Fruit fly (Drosophila melanogaster) whole organism, embryonic: ENCODE measurements around the gene CG3078.

Source experiments
- Awh ChIP-seq: fragments of 200-800 bp; sonication (Bioruptor generic); IDR thresholded peaks from 2 replicates; pipeline ENCODE4, ENCODE4 v1.3.6; 2022; ENCODE audit warnings: missing biosample characterization, missing genetic modification characterization
- Bdp1 ChIP-seq: fragments of 200-800 bp; sonication (Bioruptor generic); optimal IDR thresholded peaks from 3 replicates; lab custom pipeline; 2016; ENCODE audit warnings: missing biosample characterization, missing genetic modification characterization
- CG10462 ChIP-seq: fragments of 200-800 bp; sonication (Bioruptor generic); optimal IDR thresholded peaks from 2 replicates; lab custom pipeline; 2016; ENCODE audit warnings: missing biosample characterization, missing genetic modification characterization
- CG12155 ChIP-seq: fragments of 200-800 bp; sonication (Bioruptor generic); optimal IDR thresholded peaks from 3 replicates; lab custom pipeline; 2016; ENCODE audit warnings: missing biosample characterization, missing genetic modification characterization
- CG13287 ChIP-seq: fragments of 200-800 bp; sonication (Bioruptor generic); IDR thresholded peaks from 2 replicates; pipeline ENCODE4 v1.3.6; 2022; ENCODE audit warnings: missing biosample characterization, missing genetic modification characterization; ENCODE audit not compliant: partially characterized antibody
- CG16815 ChIP-seq: fragments of 200-800 bp; sonication (Bioruptor generic); optimal IDR thresholded peaks from 3 replicates; lab custom pipeline; 2017; ENCODE audit warnings: missing biosample characterization, mild to moderate bottlenecking, missing genetic modification characterization
- CG31365 ChIP-seq: fragments of 200-800 bp; sonication (Bioruptor generic); optimal IDR thresholded peaks from 2 replicates; lab custom pipeline; 2018; ENCODE audit warnings: missing biosample characterization, mild to moderate bottlenecking, missing genetic modification characterization
- CG32772 ChIP-seq: fragments of 200-800 bp; sonication (Bioruptor generic); IDR thresholded peaks from 2 replicates; pipeline ENCODE4 v1.3.6; 2022; ENCODE audit warnings: missing biosample characterization, missing genetic modification characterization
- CG33557 ChIP-seq: fragments of 200-800 bp; sonication (Bioruptor generic); optimal IDR thresholded peaks from 2 replicates; lab custom pipeline; 2019; ENCODE audit warnings: missing biosample characterization, mild to moderate bottlenecking, missing genetic modification characterization, moderate library complexity
- CG5245 ChIP-seq: fragments of 200-800 bp; sonication (Bioruptor generic); optimal IDR thresholded peaks from 3 replicates; lab custom pipeline; 2016; ENCODE audit warnings: missing biosample characterization, missing genetic modification characterization
- CG7357 ChIP-seq: fragments of 200-800 bp; sonication (Bioruptor generic); IDR thresholded peaks from 3 replicates; pipeline ENCODE4 v1.3.6; 2022; ENCODE audit warnings: missing biosample characterization, missing genetic modification characterization
- Deaf1 ChIP-seq: fragments of 200-800 bp; optimal IDR thresholded peaks from 3 replicates; lab custom pipeline; 2019; ENCODE audit warnings: missing biosample characterization, mild to moderate bottlenecking, missing genetic modification characterization, moderate library complexity
- Dp ChIP-seq: fragments of 200-800 bp; sonication (Bioruptor generic); optimal IDR thresholded peaks from 2 replicates; lab custom pipeline; 2018; ENCODE audit warnings: missing biosample characterization, mild to moderate bottlenecking, missing genetic modification characterization, moderate library complexity
- Fer1 ChIP-seq: fragments of 200-800 bp; sonication (Bioruptor generic); optimal IDR thresholded peaks from 2 replicates; lab custom pipeline; 2017; ENCODE audit warnings: missing biosample characterization, mild to moderate bottlenecking, missing genetic modification characterization
- Gug ChIP-seq: fragments of 200-800 bp; sonication (Bioruptor generic); IDR thresholded peaks from 4 replicates; pipeline ENCODE4 v1.3.6; 2022; ENCODE audit warnings: missing biosample characterization, missing genetic modification characterization
- HLH54F ChIP-seq: fragments of 200-800 bp; sonication (Bioruptor generic); optimal IDR thresholded peaks from 3 replicates; lab custom pipeline; 2016; ENCODE audit warnings: missing biosample characterization, missing genetic modification characterization
- Hand ChIP-seq: fragments of 200-800 bp; sonication (Bioruptor generic); optimal IDR thresholded peaks from 2 replicates; lab custom pipeline; 2017; ENCODE audit warnings: mild to moderate bottlenecking, missing biosample characterization, missing genetic modification reagents, missing genetic modification characterization
- Hr51 ChIP-seq, 2 experiments: fragments of 200-800 bp; sonication (Bioruptor generic); optimal IDR thresholded peaks; 2 replicates in 1 of 2; 3 replicates in 1 of 2; lab custom pipeline; 2016 to 2018; ENCODE audit warnings: missing biosample characterization in 2 of 2, missing genetic modification characterization in 2 of 2, mild to moderate bottlenecking in 1 of 2, moderate library complexity in 1 of 2
- NFAT ChIP-seq: fragments of 200-800 bp; sonication (Bioruptor generic); IDR thresholded peaks from 2 replicates; pipeline ENCODE4 v1.3.6; 2022; ENCODE audit warnings: missing biosample characterization, missing genetic modification characterization
- Sox100B ChIP-seq: fragments of 200-800 bp; sonication (Bioruptor generic); optimal IDR thresholded peaks from 3 replicates; lab custom pipeline; 2018; ENCODE audit warnings: missing biosample characterization, mild to moderate bottlenecking, missing genetic modification characterization
- Sry-δ ChIP-seq: fragments of 200-800 bp; sonication (Bioruptor generic); optimal IDR thresholded peaks from 2 replicates; lab custom pipeline; 2016; ENCODE audit warnings: missing biosample characterization, missing genetic modification characterization
- YL-1 ChIP-seq: fragments of 200-800 bp; sonication (Bioruptor generic); optimal IDR thresholded peaks from 3 replicates; lab custom pipeline; 2017; ENCODE audit warnings: missing biosample characterization, mild to moderate bottlenecking, missing genetic modification characterization
- al ChIP-seq: fragments of 200-800 bp; sonication (Bioruptor generic); IDR thresholded peaks from 2 replicates; pipeline ENCODE4 v1.3.6; 2022; ENCODE audit warnings: missing biosample characterization, missing genetic modification characterization
- aop ChIP-seq: fragments of 200-800 bp; sonication (Bioruptor generic); IDR thresholded peaks from 2 replicates; pipeline ENCODE4 v1.3.6; 2022; ENCODE audit warnings: missing biosample characterization, missing genetic modification characterization
- ci ChIP-seq: fragments of 200-800 bp; sonication (Bioruptor generic); IDR thresholded peaks from 3 replicates; pipeline ENCODE4 v1.3.6; 2022; ENCODE audit warnings: missing biosample characterization, missing genetic modification characterization
- dati ChIP-seq: fragments of 200-800 bp; sonication (Bioruptor generic); IDR thresholded peaks from 2 replicates; pipeline ENCODE4 v1.3.6; 2022; ENCODE audit warnings: missing biosample characterization, missing genetic modification characterization
- dmrt99B ChIP-seq: fragments of 200-800 bp; sonication (Bioruptor generic); optimal IDR thresholded peaks from 2 replicates; lab custom pipeline; 2018; ENCODE audit warnings: missing biosample characterization, mild to moderate bottlenecking, missing genetic modification characterization, moderate library complexity
- dysf ChIP-seq: fragments of 200-800 bp; sonication (Bioruptor generic); IDR thresholded peaks from 3 replicates; pipeline ENCODE4 v1.3.6; 2022; ENCODE audit warnings: missing biosample characterization, missing genetic modification characterization
- emc ChIP-seq: fragments of 200-800 bp; sonication (Bioruptor generic); optimal IDR thresholded peaks from 2 replicates; lab custom pipeline; 2016; ENCODE audit warnings: missing biosample characterization, missing genetic modification characterization
- eve ChIP-seq, 2 experiments: fragments of >200 bp; optimal IDR thresholded peaks; 2 replicates each; lab custom pipeline; 2017; ENCODE audit warnings: missing biosample characterization in 2 of 2, missing genetic modification characterization in 2 of 2
- gce ChIP-seq: fragments of 200-800 bp; sonication (Bioruptor generic); IDR thresholded peaks from 3 replicates; pipeline ENCODE4 v1.3.6; 2022; ENCODE audit warnings: missing biosample characterization, missing genetic modification characterization
- gem ChIP-seq: fragments of 200-800 bp; sonication (Bioruptor generic); optimal IDR thresholded peaks from 2 replicates; lab custom pipeline; 2019; ENCODE audit warnings: missing biosample characterization, mild to moderate bottlenecking, missing genetic modification characterization, moderate library complexity
- gsb ChIP-seq: fragments of 200-800 bp; sonication (Bioruptor generic); IDR thresholded peaks from 2 replicates; pipeline ENCODE4 v1.3.6; 2022; ENCODE audit warnings: missing biosample characterization, missing genetic modification characterization
- gsb-n ChIP-seq: fragments of 200-800 bp; sonication (Bioruptor generic); optimal IDR thresholded peaks from 3 replicates; lab custom pipeline; 2018; ENCODE audit warnings: missing biosample characterization, mild to moderate bottlenecking, missing genetic modification characterization
- h ChIP-seq: fragments of >200 bp; optimal IDR thresholded peaks from 2 replicates; lab custom pipeline; 2017
- knrl ChIP-seq: fragments of 200-800 bp; sonication (Bioruptor generic); IDR thresholded peaks from 3 replicates; pipeline ENCODE4 v1.3.6; 2022; ENCODE audit warnings: missing biosample characterization, missing genetic modification characterization; ENCODE audit not compliant: partially characterized antibody
- nau ChIP-seq: fragments of 200-800 bp; sonication (Bioruptor generic); optimal IDR thresholded peaks from 3 replicates; lab custom pipeline; 2017; ENCODE audit warnings: missing biosample characterization, mild to moderate bottlenecking, missing genetic modification characterization, missing genetic modification reagents
- peb ChIP-seq: fragments of 200-800 bp; sonication (Bioruptor generic); IDR thresholded peaks from 2 replicates; pipeline ENCODE4 v1.3.6; 2022; ENCODE audit warnings: missing biosample characterization, missing genetic modification characterization
- pfk ChIP-seq: fragments of 200-800 bp; sonication (Bioruptor generic); optimal IDR thresholded peaks from 2 replicates; lab custom pipeline; 2018; ENCODE audit warnings: missing biosample characterization, mild to moderate bottlenecking, missing genetic modification characterization, moderate library complexity
- pnt ChIP-seq: fragments of 200-800 bp; sonication (Bioruptor generic); optimal IDR thresholded peaks from 3 replicates; lab custom pipeline; 2016; ENCODE audit warnings: missing biosample characterization, missing genetic modification characterization
- pum ChIP-seq: fragments of 200-800 bp; sonication (Bioruptor generic); optimal IDR thresholded peaks from 2 replicates; lab custom pipeline; 2016; ENCODE audit warnings: missing biosample characterization, missing genetic modification characterization
- sc ChIP-seq, 3 experiments: fragments of >200 bp in 2 of 3; fragments of 200-800 bp in 1 of 3; sonication (Bioruptor generic) in 1 of 3; optimal IDR thresholded peaks; 2 replicates in 2 of 3; 3 replicates in 1 of 3; lab custom pipeline; 2017; ENCODE audit warnings: mild to moderate bottlenecking in 1 of 3, missing biosample characterization in 1 of 3, missing genetic modification characterization in 1 of 3, missing genetic modification reagents in 1 of 3
- slou ChIP-seq: fragments of 200-800 bp; sonication (Bioruptor generic); optimal IDR thresholded peaks from 3 replicates; lab custom pipeline; 2016; ENCODE audit warnings: missing biosample characterization, missing genetic modification characterization
- sna ChIP-seq: fragments of 200-800 bp; sonication (Bioruptor generic); IDR thresholded peaks from 2 replicates; pipeline ENCODE4 v1.3.6; 2022; ENCODE audit warnings: missing biosample characterization, missing genetic modification characterization; ENCODE audit not compliant: partially characterized antibody
- tin ChIP-seq: fragments of 200-800 bp; sonication (Bioruptor generic); optimal IDR thresholded peaks from 3 replicates; lab custom pipeline; 2016; ENCODE audit warnings: missing biosample characterization, missing genetic modification characterization
- tna ChIP-seq: fragments of 200-800 bp; sonication (Bioruptor generic); IDR thresholded peaks from 2 replicates; pipeline ENCODE4 v1.3.6; 2022; ENCODE audit warnings: missing biosample characterization, missing genetic modification characterization; ENCODE audit not compliant: partially characterized antibody
- wek ChIP-seq: fragments of 200-800 bp; sonication (Bioruptor generic); optimal IDR thresholded peaks from 3 replicates; lab custom pipeline; 2018; ENCODE audit warnings: missing biosample characterization, mild to moderate bottlenecking, missing genetic modification characterization, moderate library complexity
- zf30C ChIP-seq: fragments of 200-800 bp; sonication (Bioruptor generic); optimal IDR thresholded peaks from 3 replicates; lab custom pipeline; 2018; ENCODE audit warnings: missing biosample characterization, mild to moderate bottlenecking, missing genetic modification characterization
- zfh2 ChIP-seq: fragments of 200-800 bp; sonication (Bioruptor generic); optimal IDR thresholded peaks from 2 replicates; lab custom pipeline; 2016; ENCODE audit warnings: missing biosample characterization, missing genetic modification characterization

CG3078 gene

dm6 chrX:2296230-2297044 is 36.8 kb upstream of the CG3078 start (continued):
- TF ChIP-seq zfh2 (GFP tag; lab: Kevin White, UChicago) (peak; percentile 90), ci (GFP tag; lab: Robert Waterston, UW) (no peak; the same call in 1 of the 3 replicates), knrl (GFP tag; lab: Robert Waterston, UW) (no peak), dati (no peak), Deaf1 (tag; lab: Kevin White, UChicago) (peak; percentile 72), zf30C (no peak), gce (GFP tag; lab: Robert Waterston, UW) (peak; percentile 46; the same call in 1 of the 3 replicates), CG10462 (peak; percentile 92), gsb-n (tag; lab: Kevin White, UChicago) (peak; percentile 88), Awh (GFP tag; lab: Robert Waterston, UW) (peak; percentile 61; the same call in 1 of the 2 replicates), NFAT (peak; percentile 55; the same call in 1 of the 2 replicates), YL-1 (GFP tag; lab: Kevin White, UChicago) (peak; percentile 77), al (GFP tag; lab: Robert Waterston, UW) (peak; percentile 69), pnt (GFP tag; lab: Kevin White, UChicago) (peak; percentile 92), pum (peak; percentile 94), CG16815 (GFP tag; lab: Kevin White, UChicago) (peak; percentile 96), wek (GFP tag; lab: Kevin White, UChicago) (peak; percentile 73), emc (GFP tag; lab: Kevin White, UChicago) (peak; percentile 70), aop (GFP tag; lab: Robert Waterston, UW) (no peak), sc (optimal IDR thresholded peaks at IDR 0.05; lab: Kevin White, UChicago) (no peak), sc (GFP tag; optimal IDR thresholded peaks at IDR 0.05; lab: Kevin White, UChicago) (peak; percentile 94), pfk (no peak), Bdp1 (GFP tag; lab: Kevin White, UChicago) (peak; percentile 87), h (no peak), peb (GFP tag; lab: Robert Waterston, UW) (no peak), Hand (GFP tag; lab: Kevin White, UChicago) (peak; percentile 92), Dp (GFP tag; lab: Kevin White, UChicago) (no peak), nau (GFP tag; lab: Kevin White, UChicago) (peak; percentile 81), CG31365 (tag; lab: Kevin White, UChicago) (peak; percentile 74), gsb (GFP tag; lab: Robert Waterston, UW) (0 out of 2 replicates have a peak, but pooled peaks have one; percentile 53), dmrt99B (tag; lab: Kevin White, UChicago) (peak; percentile 96), HLH54F (peak; percentile 93), CG7357 (GFP tag; lab: Robert Waterston, UW) (peak; percentile 80), Hr51 (GFP tag; optimal IDR thresholded peaks at IDR 0.05; lab: Kevin White, UChicago) (peak; percentile 88 to 95), dysf (GFP tag; lab: Robert Waterston, UW) (peak; percentile 92), eve (GFP tag; optimal IDR thresholded peaks at IDR 0.05; lab: Kevin White, UChicago) (peak; percentile 33 to 99), CG13287 (GFP tag; lab: Robert Waterston, UW) (no peak), CG33557 (GFP tag; lab: Kevin White, UChicago) (peak; percentile 91), CG5245 (peak; percentile 76), Gug (peak; percentile 76), Sry-δ (GFP tag; lab: Kevin White, UChicago) (peak; percentile 58), CG12155 (GFP tag; lab: Kevin White, UChicago) (peak; percentile 91), Fer1 (GFP tag; lab: Kevin White, UChicago) (peak; percentile 94), tin (peak; percentile 89), slou (GFP tag; lab: Kevin White, UChicago) (peak; percentile 77), Sox100B (GFP tag; lab: Kevin White, UChicago) (peak; percentile 97), CG32772 (GFP tag; lab: Robert Waterston, UW) (peak; percentile 60), sna (GFP tag; lab: Robert Waterston, UW) (no peak), gem (tag; lab: Kevin White, UChicago) (peak; percentile 96), tna (GFP tag; lab: Robert Waterston, UW) (no peak)
